Worm (Caenorhabditis elegans) whole organism, dauer: ENCODE data around the gene Y53G8B.1.

Experiments
- unc-62 ChIP-seq: sonication (generic microtip); optimal IDR thresholded peaks from 2 replicates; lab custom pipeline; 2017; ENCODE audit warnings: missing biosample characterization, missing genetic modification reagents, missing genetic modification characterization

Y53G8B.1 gene

DNA sequence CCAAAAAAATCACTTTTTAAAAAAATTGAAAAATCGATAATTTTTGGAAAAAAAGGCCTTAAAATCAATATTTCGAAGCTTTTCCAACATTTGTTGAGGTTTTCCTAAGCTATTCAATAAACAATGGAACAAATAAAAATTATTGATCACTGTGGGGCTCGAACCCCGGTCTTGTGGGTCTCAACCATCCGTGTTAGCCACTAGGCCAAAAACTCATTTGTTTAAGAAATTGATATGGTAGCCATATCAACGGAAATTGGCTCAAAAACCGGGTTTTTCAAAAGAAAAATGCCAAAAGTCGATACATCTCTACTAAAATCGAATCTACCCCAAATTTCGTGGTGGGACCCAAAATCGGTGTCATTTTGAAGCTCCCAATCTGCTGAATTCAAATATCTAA, 17.1 kb upstream of the Y53G8B.1 start:
- no peak for TF ChIP-seq unc-62 (GFP tag; lab: Kevin White, UChicago)

ce11 chrIII:3112616-3113015, 16.5 kb upstream of the Y53G8B.1 start:
- TF ChIP-seq unc-62 (GFP tag; lab: Kevin White, UChicago), result no peak

- TF ChIP-seq unc-62 (GFP tag; lab: Kevin White, UChicago), result no peak
Observed at ce11 chrIII:3116969-3117368, 12.1 kb upstream of the Y53G8B.1 start.

ce11 chrIII:3119972-3120371, 9.1 kb upstream of the Y53G8B.1 start:
- TF ChIP-seq unc-62 (GFP tag; lab: Kevin White, UChicago), result no peak

DNA sequence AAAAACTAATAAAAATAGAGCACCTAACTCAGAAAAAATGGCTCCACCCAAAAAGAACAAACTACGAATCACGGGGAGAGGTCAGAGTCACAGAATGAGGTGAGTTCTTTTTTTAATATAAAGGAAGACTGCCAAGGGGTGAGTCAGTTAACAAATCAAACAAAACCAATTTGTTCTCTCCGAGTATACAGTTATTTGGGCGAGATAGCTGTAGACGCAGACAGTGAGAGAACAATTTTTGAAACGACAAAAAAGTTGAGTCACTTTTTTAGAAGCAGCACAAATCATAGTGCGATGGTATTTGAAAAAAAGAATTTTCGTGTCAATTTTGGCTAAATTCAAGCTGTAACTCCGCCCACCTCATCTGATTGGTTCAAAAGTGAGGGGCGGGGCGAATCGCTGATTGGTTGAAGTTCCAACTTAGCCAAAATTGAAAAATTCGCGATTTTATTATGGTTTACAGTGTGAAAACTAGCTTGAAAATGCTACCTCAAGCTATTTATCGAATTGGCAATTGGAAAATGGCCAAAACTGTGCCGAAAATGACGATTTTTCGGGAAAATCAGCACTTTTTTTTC, 4.8 kb upstream of the Y53G8B.1 start:
- TF ChIP-seq unc-62 (GFP tag; lab: Kevin White, UChicago), result no peak

DNA sequence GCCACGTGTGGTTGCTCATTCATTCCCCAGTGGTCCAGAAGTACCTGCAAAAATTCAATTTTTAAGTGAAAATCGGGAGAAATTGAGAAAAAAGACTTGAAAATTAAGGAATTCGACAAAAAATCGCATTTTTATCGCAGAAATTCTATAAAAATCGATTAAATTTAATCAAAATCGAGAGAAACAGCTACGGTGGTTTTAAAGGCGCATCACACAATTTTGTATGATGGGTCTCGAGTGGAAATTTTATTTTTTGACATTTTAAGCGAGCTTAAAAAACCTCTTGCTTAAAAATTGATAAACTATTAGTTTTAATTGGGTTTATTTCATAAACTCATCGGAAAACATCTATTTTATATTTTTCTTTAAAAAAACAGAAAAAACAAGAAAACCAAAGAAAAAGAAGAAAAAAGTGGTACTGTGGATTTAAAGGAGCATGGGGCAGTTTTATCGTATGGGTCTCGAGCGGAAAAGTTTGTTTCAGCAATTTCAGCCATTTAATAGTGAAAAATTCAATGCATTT, 1.9 kb upstream of the Y53G8B.1 start, which contains the start of gene nipa-1:
nipa-1 (minus strand) TSS at position 51 of the 523 bp plus-strand sequence.
- TF ChIP-seq unc-62 (GFP tag; lab: Kevin White, UChicago), result no peak

DNA sequence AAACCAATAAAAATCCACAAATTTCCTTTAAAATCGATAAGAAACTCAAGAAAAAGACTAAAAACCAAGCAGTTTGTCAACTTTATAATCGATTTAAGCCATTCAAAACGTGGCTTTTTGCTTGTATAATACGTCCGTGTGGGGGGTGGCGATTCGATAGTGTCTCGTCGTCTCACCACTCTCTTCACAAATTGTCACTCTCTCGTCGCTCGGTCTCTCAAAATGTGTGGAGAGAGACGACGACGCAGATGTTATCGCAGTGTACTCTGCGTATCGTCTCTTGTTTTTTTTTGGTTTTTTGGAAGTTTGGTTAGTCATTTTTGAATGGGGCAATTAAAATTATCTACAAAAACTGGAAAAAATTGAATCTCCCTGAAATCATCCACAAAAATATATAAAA, 1.5 kb upstream of the Y53G8B.1 start:
- TF ChIP-seq unc-62 (GFP tag; lab: Kevin White, UChicago), result no peak

DNA sequence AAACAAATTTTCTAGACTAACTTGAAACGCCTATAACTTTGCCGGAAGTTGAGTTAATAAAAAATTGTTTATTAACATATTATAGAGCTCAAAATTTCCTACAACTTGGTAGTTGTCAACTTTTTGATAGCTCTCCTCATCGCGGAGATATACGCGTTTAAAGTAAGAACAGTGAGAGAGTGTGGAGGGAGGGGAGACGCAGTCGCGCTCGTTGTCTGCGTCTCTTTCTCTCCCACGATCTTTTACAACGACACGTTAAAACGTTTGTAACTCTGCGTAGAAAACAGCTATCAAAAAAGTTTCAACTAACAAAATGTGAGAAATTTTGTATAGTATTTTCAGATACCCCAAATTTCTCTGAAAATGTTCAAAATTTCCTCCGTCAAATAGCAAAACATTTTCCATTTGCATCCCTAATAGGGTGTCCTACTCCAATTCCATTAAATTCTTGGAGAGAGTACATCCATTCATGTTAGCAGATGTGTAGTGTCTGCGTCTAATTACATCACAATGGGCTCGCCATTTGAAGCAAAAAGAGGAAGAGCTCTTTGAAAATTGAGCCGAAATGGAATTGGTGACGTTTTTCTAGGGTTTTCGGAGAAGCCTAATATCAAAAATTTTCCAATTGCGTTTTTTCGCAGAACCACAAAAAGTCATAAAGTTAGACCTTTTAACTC, 7.4 kb downstream of the Y53G8B.1 start:
- no peak for TF ChIP-seq unc-62 (GFP tag; lab: Kevin White, UChicago)

ce11 chrIII:3138087-3138486, 9.0 kb downstream of the Y53G8B.1 start:
- TF ChIP-seq unc-62 (GFP tag; lab: Kevin White, UChicago), result no peak

DNA sequence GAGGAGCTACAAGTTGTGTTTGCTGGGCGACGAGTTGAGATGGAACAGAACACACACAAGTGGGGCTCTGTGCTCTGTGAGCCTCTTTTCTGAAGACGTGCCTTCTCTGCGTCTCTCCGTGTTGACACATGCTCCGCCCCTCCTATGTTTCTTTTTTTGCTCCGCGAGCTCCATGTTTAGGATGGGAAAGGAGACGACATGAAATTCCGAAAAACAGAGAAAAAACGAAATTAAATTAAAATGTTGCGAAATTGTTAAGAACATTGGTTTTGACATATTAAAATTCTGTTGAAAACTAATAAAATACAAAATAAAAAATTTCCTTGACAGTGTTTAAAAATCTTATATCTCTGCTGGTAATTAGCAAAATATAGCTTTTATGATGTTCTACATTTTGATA, 10.1 kb downstream of the Y53G8B.1 start, which contains the start of gene mec-12:
mec-12 (minus strand) TSS at position 91 of the 400 bp plus-strand sequence.
- no peak for TF ChIP-seq unc-62 (GFP tag; lab: Kevin White, UChicago)

DNA sequence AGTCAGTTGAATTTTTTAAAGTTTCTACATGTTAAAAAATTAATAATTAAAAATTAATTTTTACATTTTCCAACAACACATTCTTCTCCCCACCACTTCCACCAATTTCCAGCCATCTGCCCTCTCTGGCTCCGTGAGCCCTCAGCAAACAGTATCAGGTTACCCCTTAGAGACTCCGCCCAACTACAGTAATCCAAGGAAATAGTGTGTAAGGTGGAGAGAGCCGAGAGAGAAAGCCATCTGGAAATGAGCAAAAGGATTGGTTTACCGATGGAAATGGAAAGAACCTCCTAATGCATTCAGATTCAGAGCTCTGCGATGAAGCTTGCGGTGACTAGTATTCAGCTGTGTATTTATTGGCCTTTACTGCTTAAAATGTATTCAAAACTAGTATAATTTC, 11.2 kb downstream of the Y53G8B.1 start:
- TF ChIP-seq unc-62 (GFP tag; lab: Kevin White, UChicago), result no peak

DNA sequence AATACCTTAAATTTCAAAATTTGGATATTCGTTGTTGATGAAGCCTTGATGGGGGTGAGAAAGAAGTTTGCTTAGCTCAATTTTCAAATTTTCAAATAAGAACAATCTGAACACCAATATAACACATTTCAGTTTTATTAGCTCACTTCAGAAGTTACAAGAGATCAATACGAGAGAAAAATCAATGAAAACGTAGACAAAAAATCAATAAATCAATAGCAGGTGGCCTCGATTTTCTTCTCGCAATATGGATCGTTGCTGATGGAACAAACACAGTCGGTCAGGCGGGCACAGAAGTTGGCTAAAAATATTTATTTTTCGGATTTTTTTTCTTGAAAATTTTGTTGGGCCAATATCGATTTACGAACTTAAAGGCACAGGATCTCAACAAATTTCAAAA, 13.0 kb downstream of the Y53G8B.1 start:
- TF ChIP-seq unc-62 (GFP tag; lab: Kevin White, UChicago), result no peak

DNA sequence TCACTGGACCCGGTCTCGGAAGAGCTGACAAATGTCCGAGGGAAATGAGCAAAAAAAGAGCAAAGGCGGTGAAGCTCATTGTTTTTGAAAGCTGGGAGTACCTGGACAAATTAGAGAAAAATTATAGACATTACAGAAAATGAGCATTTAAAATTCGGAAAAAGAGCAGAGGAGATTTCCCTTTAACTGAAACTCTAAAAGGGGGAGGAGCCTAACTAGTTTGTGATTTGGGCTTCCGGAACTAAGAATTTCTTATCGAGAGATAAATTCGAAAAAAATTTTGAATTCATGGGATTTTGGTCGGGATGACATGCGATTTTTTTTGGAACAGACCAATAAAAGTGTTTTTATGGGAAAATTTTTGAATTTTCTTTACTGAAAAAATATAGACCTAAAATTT, 14.6 kb downstream of the Y53G8B.1 start, which contains the start of gene C44B11.4:
C44B11.4 (minus strand) TSS at position 101 of the 400 bp plus-strand sequence.
- TF ChIP-seq unc-62 (GFP tag; lab: Kevin White, UChicago), result no peak

- no peak for TF ChIP-seq unc-62 (GFP tag; lab: Kevin White, UChicago)
Observed at ce11 chrIII:3152848-3153247, 23.8 kb downstream of the Y53G8B.1 start, which contains the start of gene C44B11.6. Gene C44B11.6, plus strand, starts transcription at chrIII:3153148.

DNA sequence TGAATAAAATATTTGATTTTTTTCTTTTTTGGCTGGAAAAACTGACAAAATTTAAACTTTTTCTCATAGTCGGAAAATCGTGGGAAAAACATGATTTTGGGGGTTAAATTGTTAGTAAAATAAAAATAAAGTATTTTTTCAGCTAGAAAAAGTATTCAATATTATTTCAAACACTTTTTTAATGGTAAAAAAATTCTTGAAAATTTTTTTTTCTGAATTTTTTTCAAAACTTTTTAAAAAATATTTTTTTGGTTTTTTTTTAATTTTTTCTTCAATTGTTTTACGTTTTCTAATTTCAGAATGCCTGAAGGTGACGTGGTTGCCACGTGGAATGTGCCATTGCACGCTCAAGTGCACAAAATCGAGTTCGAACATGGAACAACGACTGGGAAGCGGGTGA, 25.9 kb downstream of the Y53G8B.1 start, which contains the start of gene C44B11.1:
C44B11.1 (plus strand) TSS at position 301 of the 400 bp plus-strand sequence.
- TF ChIP-seq unc-62 (GFP tag; lab: Kevin White, UChicago), result no peak

DNA sequence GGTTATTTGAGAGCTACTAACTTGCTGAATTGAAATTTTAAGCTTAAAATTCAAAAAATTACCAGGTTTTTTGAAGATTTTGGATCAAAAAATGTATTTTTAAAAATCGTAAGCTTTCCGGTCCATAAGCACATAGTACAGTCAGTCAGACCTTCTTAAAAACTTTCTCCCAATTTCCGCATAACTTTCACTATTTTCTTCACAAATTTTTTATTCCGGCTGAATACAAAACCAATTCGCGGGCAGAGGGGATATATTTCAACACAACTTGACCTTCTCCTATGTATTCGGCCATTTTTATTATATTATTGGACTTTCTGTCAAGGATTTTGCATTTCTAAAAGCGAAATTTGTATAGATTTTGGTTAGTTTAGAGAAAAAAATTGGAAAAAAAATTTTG, 31.4 kb downstream of the Y53G8B.1 start:
- TF ChIP-seq unc-62 (GFP tag; lab: Kevin White, UChicago), result no peak
